Fruit fly (Drosophila melanogaster): ENCODE results near the gene CG44426.

- TF ChIP-seq vnd (GFP tag; IDR thresholded peaks at IDR 0.05; ENCODE audit: partially characterized antibody) (no peak), pan (optimal IDR thresholded peaks at IDR 0.05) (no peak), pan (GFP tag; optimal IDR thresholded peaks at IDR 0.05 in 1 of 2, IDR thresholded peaks at IDR 0.05 in 1 of 2) (no peak), CG13624 (GFP tag; optimal IDR thresholded peaks at IDR 0.05) (no peak), sisA (GFP tag; IDR thresholded peaks at IDR 0.05) (no peak), Eip74EF (GFP tag; optimal IDR thresholded peaks at IDR 0.05) (no peak), CG10959 (GFP tag; IDR thresholded peaks at IDR 0.05) (no peak), CG6791 (GFP tag; IDR thresholded peaks at IDR 0.05; ENCODE audit: partially characterized antibody) (no peak), CG2875 (GFP tag; optimal IDR thresholded peaks at IDR 0.05) (no peak)
Measured at dm6 chrX:20963405-20963804, 14.7 kb upstream of the CG44426 start, which contains the start of gene Ser6.

All from whole organism, embryonic.